Worm (Caenorhabditis elegans) whole organism, L1 larva: ENCODE results near the gene fut-1.

ENCODE experiments used
- C04F5.9 ChIP-seq: sonication (generic microtip); optimal IDR thresholded peaks from 2 replicates; lab custom pipeline; 2016; ENCODE audit warnings: missing genetic modification characterization, missing compliant biosample characterization
- mdl-1 ChIP-seq, 2 experiments: fragments of 150-350 bp; optimal IDR thresholded peaks; 2 replicates each; lab custom pipeline; 2014 to 2017; ENCODE audit warnings: missing biosample characterization in 2 of 2, missing genetic modification characterization in 2 of 2, inconsistent platforms in 1 of 2

ce11 chrII:8738244-8738643 is 21.1 kb downstream of the fut-1 start:
- TF ChIP-seq C04F5.9 (no peak), mdl-1 (tag; optimal IDR thresholded peaks at IDR 0.05; lab: Kevin White, UChicago) (no peak)
